Worm (Caenorhabditis elegans): Measurements from ENCODE around the gene mak-1.

mak-1 gene

DNA sequence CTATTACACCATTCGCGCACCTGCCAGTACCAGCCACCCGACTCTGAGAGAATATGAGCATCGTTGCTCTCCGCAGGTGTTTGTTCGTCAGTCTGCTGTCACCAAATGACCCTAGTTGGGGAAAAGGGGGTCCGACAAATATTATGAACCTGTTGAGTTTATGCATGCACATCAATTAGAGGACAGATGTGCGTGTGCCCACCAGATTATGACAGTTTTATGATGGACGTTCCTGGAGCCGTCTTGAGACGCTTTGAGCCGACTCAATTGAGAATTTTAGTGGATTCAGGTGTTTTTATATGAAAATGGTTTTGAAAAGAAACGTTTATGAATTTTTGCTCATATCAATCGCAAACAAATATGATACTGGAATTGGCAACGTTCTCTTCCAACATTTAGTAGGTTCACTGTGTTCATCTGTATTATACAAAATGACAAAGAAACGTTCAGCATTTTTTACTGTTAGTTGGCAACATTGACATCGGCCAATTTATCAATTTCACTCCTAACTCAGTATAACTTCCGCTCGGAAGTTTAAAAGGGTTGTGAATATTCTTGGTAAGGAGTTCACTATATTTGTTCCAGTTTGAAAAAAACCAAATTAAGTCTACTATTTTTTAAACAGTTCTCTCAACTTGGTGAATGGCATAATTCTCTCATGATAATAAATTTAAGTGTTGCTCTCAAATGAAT, 3.5 kb downstream of the mak-1 start (continued):
- TF ChIP-seq zfh-2 (GFP tag; conservative IDR thresholded peaks at IDR 0.05) = peak; percentile 70
- TF ChIP-seq hrde-1 (tag; optimal IDR thresholded peaks at IDR 0.05; ENCODE audit: borderline replicate concordance) = no peak
- no peak for TF ChIP-seq sptf-2 (GFP tag; optimal IDR thresholded peaks at IDR 0.05)
- peak; percentile 5; the same call in 1 of the 2 replicates for TF ChIP-seq lir-1 (GFP tag; conservative IDR thresholded peaks at IDR 0.05)
- TF ChIP-seq ceh-40 (GFP tag; IDR thresholded peaks at IDR 0.05) = peak; percentile 55; the same call in 1 of the 2 replicates
- peak in 1 of 3 experiments; percentile 55 for TF ChIP-seq lin-35 (GFP tag; optimal IDR thresholded peaks at IDR 0.05)
- no peak for TF ChIP-seq fkh-3 (tag; optimal IDR thresholded peaks at IDR 0.05)
- TF ChIP-seq ama-1 (optimal IDR thresholded peaks at IDR 0.05) = peak; percentile 96
- no peak for TF ChIP-seq ama-1 (GFP tag; optimal IDR thresholded peaks at IDR 0.05)
- no peak for TF ChIP-seq snpc-4 (GFP tag; optimal IDR thresholded peaks at IDR 0.05)
- TF ChIP-seq snpc-4 (tag; optimal IDR thresholded peaks at IDR 0.05) = peak in 1 of 4 experiments; percentile 25
- no peak for TF ChIP-seq egl-18 (GFP tag; IDR thresholded peaks at IDR 0.05)
- peak; percentile 19 for TF ChIP-seq akir-1 (GFP tag; optimal IDR thresholded peaks at IDR 0.05)
- no peak for TF ChIP-seq lsy-27 (tag; optimal IDR thresholded peaks at IDR 0.05; ENCODE audit: borderline replicate concordance, insufficient read depth)
- peak; percentile 85 for TF ChIP-seq F52B5.7 (tag; optimal IDR thresholded peaks at IDR 0.05)
- TF ChIP-seq C06A6.2 (GFP tag; conservative IDR thresholded peaks at IDR 0.05) = peak; percentile 50
- peak; percentile 54 for TF ChIP-seq tbp1 (GFP tag; optimal IDR thresholded peaks at IDR 0.05)
- peak; percentile 60 for TF ChIP-seq madf-10 (tag; optimal IDR thresholded peaks at IDR 0.05)
- no peak for TF ChIP-seq ztf-26 (tag; optimal IDR thresholded peaks at IDR 0.05)
- no peak for TF ChIP-seq mes-4 (tag; optimal IDR thresholded peaks at IDR 0.05)
- TF ChIP-seq lsl-1 (GFP tag; optimal IDR thresholded peaks at IDR 0.05) = no peak
- no peak for TF ChIP-seq ceh-91 (GFP tag; IDR thresholded peaks at IDR 0.05)
- TF ChIP-seq gei-17 (GFP tag; optimal IDR thresholded peaks at IDR 0.05) = no peak
- peak; percentile 55 for TF ChIP-seq snpc-1.3 (tag; optimal IDR thresholded peaks at IDR 0.05; ENCODE audit: insufficient read depth)
- 0 out of 2 replicates have a peak, but pooled peaks have one; percentile 25 for TF ChIP-seq Y53F4B.3 (GFP tag; IDR thresholded peaks at IDR 0.05)
- TF ChIP-seq Y79H2A.3 (GFP tag; conservative IDR thresholded peaks at IDR 0.05) = no peak; the same call in 1 of the 2 replicates
- TF ChIP-seq nhr-80 (tag; optimal IDR thresholded peaks at IDR 0.05) = peak; percentile 59
- TF ChIP-seq madf-6 (GFP tag; IDR thresholded peaks at IDR 0.05) = peak; percentile 32; the same call in 1 of the 2 replicates
- no peak for TF ChIP-seq dpff-1 (tag; optimal IDR thresholded peaks at IDR 0.05)
- peak; percentile 88 for TF ChIP-seq nhr-90 (tag; optimal IDR thresholded peaks at IDR 0.05)
- peak; percentile 8 for TF ChIP-seq efl-1 (GFP tag; optimal IDR thresholded peaks at IDR 0.05)
- peak; percentile 36; the same call in 1 of the 2 replicates for TF ChIP-seq ceh-58 (GFP tag; IDR thresholded peaks at IDR 0.05)
- TF ChIP-seq dpl-1 (GFP tag; optimal IDR thresholded peaks at IDR 0.05) = peak; percentile 5
- TF ChIP-seq F49E8.2 (tag; optimal IDR thresholded peaks at IDR 0.05; ENCODE audit: insufficient read depth) = no peak
- peak; percentile 7 for TF ChIP-seq ztf-18 (tag; optimal IDR thresholded peaks at IDR 0.05)
- TF ChIP-seq atf-7 (tag; optimal IDR thresholded peaks at IDR 0.05) = peak; percentile 2
- TF ChIP-seq pbrm-1 (GFP tag; IDR thresholded peaks at IDR 0.05) = peak; percentile 66; the same call in 1 of the 2 replicates
- TF ChIP-seq somi-1 (GFP tag; optimal IDR thresholded peaks at IDR 0.05) = peak; percentile 82
- TF ChIP-seq mel-28 (tag; optimal IDR thresholded peaks at IDR 0.05; ENCODE audit: borderline replicate concordance) = peak; percentile 12
- peak; percentile 54 for TF ChIP-seq nhr-27 (tag; optimal IDR thresholded peaks at IDR 0.05)
- peak; percentile 75 for TF ChIP-seq K12H6.12 (tag; optimal IDR thresholded peaks at IDR 0.05)
- peak; percentile 40 for TF ChIP-seq die-1 (tag; optimal IDR thresholded peaks at IDR 0.05)
- TF ChIP-seq nhr-120 (GFP tag; IDR thresholded peaks at IDR 0.05) = no peak
- peak; percentile 50; the same call in 1 of the 2 replicates for TF ChIP-seq ztf-25 (GFP tag; IDR thresholded peaks at IDR 0.05)
- TF ChIP-seq chd-7 (tag; optimal IDR thresholded peaks at IDR 0.05) = peak; percentile 86
- TF ChIP-seq unc-130 (GFP tag; optimal IDR thresholded peaks at IDR 0.05) = no peak
- TF ChIP-seq madf-3 (GFP tag; IDR thresholded peaks at IDR 0.05) = peak; percentile 66; the same call in 1 of the 2 replicates
